Fruit fly (Drosophila melanogaster) whole organism, wandering third instar larva: ENCODE measurements around the gene kar.

ENCODE experiments used
- Abd-B ChIP-seq: fragments of >200 bp; optimal IDR thresholded peaks from 2 replicates; lab custom pipeline; 2017; ENCODE audit warnings: missing biosample characterization, missing genetic modification characterization
- CG32264 ChIP-seq: fragments of 200-800 bp; sonication (Bioruptor generic); optimal IDR thresholded peaks from 2 replicates; lab custom pipeline; 2016; ENCODE audit warnings: missing biosample characterization, missing genetic modification characterization
- CG9705 ChIP-seq: fragments of 200-800 bp; sonication (Bioruptor generic); optimal IDR thresholded peaks from 2 replicates; lab custom pipeline; 2018; ENCODE audit warnings: missing biosample characterization, mild to moderate bottlenecking, missing genetic modification characterization
- CrebA ChIP-seq: fragments of 200-800 bp; sonication (Bioruptor generic); optimal IDR thresholded peaks from 2 replicates; lab custom pipeline; 2016; ENCODE audit warnings: missing biosample characterization, mild to moderate bottlenecking, missing genetic modification characterization, borderline replicate concordance
- Dfd ChIP-seq: fragments of >200 bp; optimal IDR thresholded peaks from 2 replicates; lab custom pipeline; 2017; ENCODE audit warnings: missing biosample characterization, missing genetic modification characterization
- GATAd ChIP-seq: sonication (Bioruptor generic); optimal IDR thresholded peaks from 2 replicates; lab custom pipeline; 2016; ENCODE audit warnings: missing biosample characterization, missing genetic modification characterization
- HLH106 ChIP-seq: fragments of 200-800 bp; optimal IDR thresholded peaks from 3 replicates; lab custom pipeline; 2019; ENCODE audit warnings: missing biosample characterization, mild to moderate bottlenecking, missing genetic modification characterization, moderate library complexity
- Hnf4 ChIP-seq: fragments of 200-800 bp; sonication (Bioruptor generic); optimal IDR thresholded peaks from 2 replicates; lab custom pipeline; 2016; ENCODE audit warnings: missing biosample characterization, mild to moderate bottlenecking, missing genetic modification characterization
- Hr78 ChIP-seq: fragments of >200 bp; optimal IDR thresholded peaks from 2 replicates; lab custom pipeline; 2017; ENCODE audit warnings: missing biosample characterization, missing genetic modification characterization
- Hr83 ChIP-seq: fragments of 200-300 bp; sonication (Bioruptor generic); optimal IDR thresholded peaks from 2 replicates; lab custom pipeline; 2016; ENCODE audit warnings: missing biosample characterization, mild to moderate bottlenecking, missing genetic modification characterization, moderate library complexity; ENCODE audit not compliant: poor library complexity, severe bottlenecking
- Jra ChIP-seq: sonication (Bioruptor generic); optimal IDR thresholded peaks from 2 replicates; lab custom pipeline; 2016; ENCODE audit warnings: missing biosample characterization, missing genetic modification characterization
- Mio ChIP-seq: sonication (Bioruptor generic); optimal IDR thresholded peaks from 2 replicates; lab custom pipeline; 2016; ENCODE audit warnings: missing biosample characterization, missing genetic modification characterization
- Myc ChIP-seq: fragments of >200 bp; optimal IDR thresholded peaks from 2 replicates; lab custom pipeline; 2017
- N ChIP-seq: fragments of >200 bp; optimal IDR thresholded peaks from 2 replicates; lab custom pipeline; 2018; ENCODE audit warnings: missing biosample characterization, missing external identifiers, missing genetic modification characterization
- OdsH ChIP-seq: fragments of 200-800 bp; sonication (Bioruptor generic); optimal IDR thresholded peaks from 2 replicates; lab custom pipeline; 2016; ENCODE audit warnings: missing biosample characterization, mild to moderate bottlenecking, missing genetic modification characterization
- Sp1 ChIP-seq: fragments of 200-800 bp; sonication (Bioruptor generic); optimal IDR thresholded peaks from 3 replicates; lab custom pipeline; 2019; ENCODE audit warnings: missing biosample characterization, mild to moderate bottlenecking, missing genetic modification characterization, moderate library complexity
- Vsx2 ChIP-seq: fragments of 200-300, 225-300 bp; sonication (Bioruptor generic); optimal IDR thresholded peaks from 2 replicates; lab custom pipeline; 2018; ENCODE audit warnings: missing biosample characterization, missing genetic modification characterization; ENCODE audit not compliant: partially characterized antibody
- br ChIP-seq: fragments of 200-800 bp; sonication (Bioruptor generic); optimal IDR thresholded peaks from 2 replicates; lab custom pipeline; 2016; ENCODE audit warnings: missing biosample characterization, missing genetic modification characterization
- brk ChIP-seq: fragments of 200-800 bp; sonication (Bioruptor generic); optimal IDR thresholded peaks from 2 replicates; lab custom pipeline; 2016; ENCODE audit warnings: missing biosample characterization, mild to moderate bottlenecking, missing genetic modification characterization
- dl ChIP-seq, 2 experiments: fragments of 175-275, 200-275 bp in 1 of 2; fragments of 200-275 bp in 1 of 2; sonication (Bioruptor generic); optimal IDR thresholded peaks; lab custom pipeline; 2018; ENCODE audit warnings: mild to moderate bottlenecking in 2 of 2, missing biosample characterization in 2 of 2, missing genetic modification characterization in 2 of 2, moderate library complexity in 2 of 2; ENCODE audit not compliant: partially characterized antibody in 2 of 2, insufficient read depth in 1 of 2
- dmrt93B ChIP-seq: fragments of 200-800 bp; sonication (Bioruptor generic); optimal IDR thresholded peaks from 2 replicates; lab custom pipeline; 2018; ENCODE audit warnings: missing biosample characterization, mild to moderate bottlenecking, missing genetic modification characterization
- ey ChIP-seq: fragments of 200-800 bp; sonication (Bioruptor generic); optimal IDR thresholded peaks from 2 replicates; lab custom pipeline; 2016; ENCODE audit warnings: missing biosample characterization, missing genetic modification characterization
- foxo ChIP-seq, 2 experiments: fragments of 200-800 bp; sonication (Bioruptor generic); optimal IDR thresholded peaks; 2 replicates in 1 of 2; 3 replicates in 1 of 2; lab custom pipeline; 2016 to 2017; ENCODE audit warnings: missing biosample characterization in 2 of 2, missing genetic modification characterization in 2 of 2
- fru ChIP-seq: fragments of 200-800 bp; sonication (Bioruptor generic); optimal IDR thresholded peaks from 3 replicates; lab custom pipeline; 2016; ENCODE audit warnings: missing biosample characterization, mild to moderate bottlenecking, missing genetic modification characterization
- h ChIP-seq: fragments of 200-800 bp; sonication (Bioruptor generic); optimal IDR thresholded peaks from 3 replicates; lab custom pipeline; 2016; ENCODE audit warnings: missing biosample characterization, mild to moderate bottlenecking, missing genetic modification characterization
- lola ChIP-seq: fragments of >200 bp; optimal IDR thresholded peaks from 2 replicates; lab custom pipeline; 2017; ENCODE audit warnings: missing biosample characterization, missing genetic modification characterization
- psq ChIP-seq: fragments of 200-800 bp; sonication (Bioruptor generic); optimal IDR thresholded peaks from 3 replicates; lab custom pipeline; 2017; ENCODE audit warnings: missing biosample characterization, mild to moderate bottlenecking, missing genetic modification characterization, moderate library complexity
- rgr ChIP-seq: fragments of 200-800 bp; sonication (Bioruptor generic); optimal IDR thresholded peaks from 3 replicates; lab custom pipeline; 2016; ENCODE audit warnings: missing biosample characterization, mild to moderate bottlenecking, missing genetic modification characterization
- sage ChIP-seq: fragments of 200-800 bp; sonication (Bioruptor generic); optimal IDR thresholded peaks from 2 replicates; lab custom pipeline; 2016; ENCODE audit warnings: missing biosample characterization, mild to moderate bottlenecking, missing genetic modification characterization
- sv ChIP-seq: fragments of 200-800 bp; sonication (Bioruptor generic); optimal IDR thresholded peaks from 3 replicates; lab custom pipeline; 2016; ENCODE audit warnings: missing biosample characterization, missing genetic modification characterization
- tai ChIP-seq: sonication (Bioruptor generic); optimal IDR thresholded peaks from 2 replicates; lab custom pipeline; 2016; ENCODE audit warnings: missing biosample characterization, missing genetic modification characterization
- usp ChIP-seq: fragments of >200 bp; optimal IDR thresholded peaks from 2 replicates; lab custom pipeline; 2017; ENCODE audit warnings: missing biosample characterization, missing genetic modification characterization
- woc ChIP-seq: sonication (Bioruptor generic); optimal IDR thresholded peaks from 2 replicates; lab custom pipeline; 2016; ENCODE audit warnings: missing biosample characterization, mild to moderate bottlenecking, missing genetic modification characterization

The kar gene

DNA sequence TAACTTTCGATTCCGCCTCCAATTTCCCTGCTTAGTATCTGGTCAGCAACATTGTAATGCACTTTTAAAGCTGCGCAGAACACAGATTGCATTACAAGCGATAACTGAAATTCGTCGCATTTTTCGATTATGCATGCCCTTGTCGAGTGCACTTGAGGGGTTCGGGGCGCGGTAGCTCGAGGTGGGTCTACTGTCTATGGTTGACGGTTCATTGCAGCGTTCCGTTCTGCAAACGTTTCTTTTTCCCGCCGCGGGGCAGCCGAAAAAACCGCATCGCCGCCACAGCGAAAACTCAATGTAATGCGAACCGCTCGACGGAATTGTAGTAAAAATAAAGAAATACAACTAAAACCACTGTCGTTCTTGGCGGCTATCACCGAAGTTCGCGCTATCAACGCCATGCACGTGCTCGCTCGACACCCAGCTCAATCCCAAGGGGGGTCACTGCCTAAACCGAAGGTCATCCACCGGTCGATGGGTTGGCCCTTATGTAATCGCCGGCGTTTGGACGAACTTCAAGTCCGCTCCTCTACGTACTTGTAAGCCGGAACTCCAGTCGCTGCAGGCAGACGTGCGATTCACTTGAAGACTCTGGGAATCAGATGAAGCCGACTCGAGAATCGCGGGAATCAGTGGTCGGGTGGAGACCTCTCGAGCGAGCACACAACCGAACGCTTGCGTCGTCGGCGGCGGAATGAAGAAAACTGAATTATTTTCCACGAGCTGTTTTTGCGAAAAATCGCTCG lies at the start of gene kar:
Gene kar, minus strand, starts transcription at position 696 of the 746 bp plus-strand sequence.
- no peak for TF ChIP-seq fru (GFP tag; lab: Kevin White, UChicago)
- TF ChIP-seq Hr83: no peak
- TF ChIP-seq Myc (lab: Kevin White, UChicago): no peak
- TF ChIP-seq GATAd (GFP tag; lab: Kevin White, UChicago): no peak
- no peak for TF ChIP-seq rgr (GFP tag; lab: Kevin White, UChicago)

- TF ChIP-seq brk (GFP tag; lab: Kevin White, UChicago) (no peak), Sp1 (GFP tag; lab: Kevin White, UChicago) (no peak), Hr78 (GFP tag; lab: Kevin White, UChicago) (no peak), foxo (GFP tag; optimal IDR thresholded peaks at IDR 0.05; lab: Kevin White, UChicago) (peak in 1 of 2 experiments; percentile 36), Mio (no peak), tai (GFP tag; lab: Kevin White, UChicago) (no peak), h (peak; percentile 17), dl (GFP tag; optimal IDR thresholded peaks at IDR 0.05; lab: Kevin White, UChicago; ENCODE audit: insufficient read depth in 1 of 2, partially characterized antibody in 2 of 2) (no peak), ey (no peak), sv (GFP tag; lab: Kevin White, UChicago) (peak; percentile 3), Myc (lab: Kevin White, UChicago) (no peak), CG32264 (no peak), usp (no peak), Dfd (GFP tag; lab: Kevin White, UChicago) (no peak), Vsx2 (no peak), fru (GFP tag; lab: Kevin White, UChicago) (peak; percentile 3), Abd-B (GFP tag; lab: Kevin White, UChicago) (no peak), rgr (GFP tag; lab: Kevin White, UChicago) (no peak), CrebA (GFP tag; lab: Kevin White, UChicago) (no peak), Jra (no peak), woc (GFP tag; lab: Kevin White, UChicago) (no peak), OdsH (no peak), CG9705 (GFP tag; lab: Kevin White, UChicago) (no peak)
Observed at dm6 chr3R:12727944-12728649, 38.9 kb upstream of the kar start.

DNA sequence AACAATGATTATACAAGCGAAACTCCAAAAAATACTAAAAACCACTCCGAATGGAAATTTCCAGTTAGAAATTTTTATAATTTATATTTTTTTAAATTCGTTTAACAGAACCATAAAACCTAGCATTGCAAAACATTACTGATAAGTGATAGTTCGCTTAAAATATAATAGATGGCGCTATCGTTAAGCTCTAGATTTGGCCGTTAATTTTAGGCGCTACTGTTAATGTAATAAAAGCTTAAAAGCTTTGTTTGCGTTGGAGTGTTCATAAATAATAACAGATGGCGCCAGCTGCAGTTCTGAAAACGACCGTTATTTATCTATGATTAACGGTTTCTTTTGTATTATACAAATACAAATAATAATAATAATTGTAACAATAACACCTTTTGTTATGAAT lies 34.6 kb upstream of the kar start:
- TF ChIP-seq h (peak; percentile 25), sage (GFP tag; lab: Kevin White, UChicago) (peak; percentile 24), Vsx2 (no peak), br (GFP tag; lab: Kevin White, UChicago) (peak; percentile 19), rgr (GFP tag; lab: Kevin White, UChicago) (peak; percentile 16), tai (GFP tag; lab: Kevin White, UChicago) (no peak), Hr83 (peak; percentile 45), Abd-B (GFP tag; lab: Kevin White, UChicago) (no peak), foxo (GFP tag; optimal IDR thresholded peaks at IDR 0.05; lab: Kevin White, UChicago) (peak in 1 of 2 experiments; percentile 2), brk (GFP tag; lab: Kevin White, UChicago) (peak; percentile 71), Hnf4 (GFP tag; lab: Kevin White, UChicago) (peak; percentile 8), Mio (no peak), OdsH (peak; percentile 9), CrebA (GFP tag; lab: Kevin White, UChicago) (peak; percentile 34), Dfd (GFP tag; lab: Kevin White, UChicago) (no peak), CG9705 (GFP tag; lab: Kevin White, UChicago) (no peak), lola (GFP tag; lab: Kevin White, UChicago) (no peak), Myc (lab: Kevin White, UChicago) (peak; percentile 54)
- TF ChIP-seq, all 38 proteins: peak for 11

DNA sequence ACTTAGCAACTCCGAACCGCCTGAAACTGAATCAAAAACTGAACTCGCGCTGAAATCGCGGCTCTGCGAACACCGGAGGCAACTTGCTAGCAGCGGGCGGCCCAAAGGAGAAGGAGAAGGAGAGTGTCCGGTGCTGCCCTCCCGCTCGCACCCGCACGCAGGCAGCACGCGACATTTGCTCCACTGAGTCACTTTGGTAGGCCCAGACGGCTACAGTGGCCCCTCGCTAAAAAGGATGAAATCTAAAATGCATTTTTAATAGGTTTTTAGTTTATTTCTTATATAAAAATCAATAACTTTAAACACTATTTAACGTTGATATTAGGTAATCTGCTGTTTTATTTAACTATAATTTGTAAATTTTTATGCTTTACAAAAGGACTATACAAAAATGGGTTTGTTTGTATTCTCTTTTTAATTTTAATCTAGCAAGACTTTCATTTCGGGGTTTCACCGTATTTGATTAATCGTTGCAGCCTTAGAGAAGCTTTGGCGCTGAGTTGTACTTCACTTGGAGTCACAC lies 33.3 kb upstream of the kar start, which contains the start of gene Men:
Gene Men, minus strand, starts transcription at position 51 of the 523 bp plus-strand sequence.
- TF ChIP-seq HLH106 (tag; lab: Kevin White, UChicago) (peak; percentile 80), OdsH (peak; percentile 58), CrebA (GFP tag; lab: Kevin White, UChicago) (no peak), usp (no peak), Jra (peak; percentile 38), brk (GFP tag; lab: Kevin White, UChicago) (peak; percentile 18), woc (GFP tag; lab: Kevin White, UChicago) (peak; percentile 32), GATAd (GFP tag; lab: Kevin White, UChicago) (no peak), psq (GFP tag; lab: Kevin White, UChicago) (peak; percentile 50), foxo (GFP tag; optimal IDR thresholded peaks at IDR 0.05; lab: Kevin White, UChicago) (peak in 1 of 2 experiments; percentile 69), Mio (no peak), CG32264 (no peak), N (no peak), fru (GFP tag; lab: Kevin White, UChicago) (peak; percentile 52), h (peak; percentile 69), br (GFP tag; lab: Kevin White, UChicago) (peak; percentile 17), tai (GFP tag; lab: Kevin White, UChicago) (no peak), dmrt93B (GFP tag; lab: Kevin White, UChicago) (peak; percentile 29), sage (GFP tag; lab: Kevin White, UChicago) (no peak), rgr (GFP tag; lab: Kevin White, UChicago) (peak; percentile 51), dl (GFP tag; optimal IDR thresholded peaks at IDR 0.05; lab: Kevin White, UChicago; ENCODE audit: insufficient read depth in 1 of 2, partially characterized antibody in 2 of 2) (no peak), Hr83 (no peak), Myc (lab: Kevin White, UChicago) (no peak), Sp1 (GFP tag; lab: Kevin White, UChicago) (peak; percentile 76), Hnf4 (GFP tag; lab: Kevin White, UChicago) (peak; percentile 30), ey (peak; percentile 23), CG9705 (GFP tag; lab: Kevin White, UChicago) (peak; percentile 17), Hr78 (GFP tag; lab: Kevin White, UChicago) (no peak), sv (GFP tag; lab: Kevin White, UChicago) (no peak)
